Worm (Caenorhabditis elegans): ENCODE results near the gene R03H10.1.

DNA sequence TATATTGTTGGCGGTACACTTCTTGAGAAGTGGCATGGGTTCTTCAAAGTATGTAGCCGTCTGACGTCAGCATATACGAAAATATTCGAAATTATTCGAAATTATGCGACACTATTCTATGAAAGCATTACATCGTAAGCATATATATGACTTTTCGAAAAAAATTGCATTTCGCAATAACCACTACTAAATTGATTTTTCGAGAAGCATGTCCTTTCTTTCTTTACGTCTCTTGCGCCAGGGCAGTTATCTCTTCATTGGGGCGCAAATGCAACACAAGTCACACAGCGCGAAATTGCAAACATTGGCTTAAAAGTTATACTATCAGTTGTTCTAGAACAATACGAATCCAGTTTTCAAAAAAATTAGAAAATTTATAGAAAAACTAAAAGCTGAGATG lies 6.2 kb upstream of the R03H10.1 start:
- TF ChIP-seq pha-4 (tag; optimal IDR thresholded peaks at IDR 0.05) (no peak), nhr-11 (tag; optimal IDR thresholded peaks at IDR 0.05) (no peak), fax-1 (tag; optimal IDR thresholded peaks at IDR 0.05) (no peak), fkh-10 (GFP tag; optimal IDR thresholded peaks at IDR 0.05) (no peak), ama-1 (optimal IDR thresholded peaks at IDR 0.05) (no peak), nfya-1 (tag; optimal IDR thresholded peaks at IDR 0.05) (no peak)
